Fruit fly (Drosophila melanogaster): Measurements from ENCODE around the gene CG33252.

Gene CG33252

dm6 chrX:16873053-16873452 lies 23.9 kb downstream of the CG33252 start (continued):
- TF ChIP-seq fd102C (GFP tag; optimal IDR thresholded peaks at IDR 0.05) (no peak), CG17186 (GFP tag; optimal IDR thresholded peaks at IDR 0.05) (no peak), danr (GFP tag; IDR thresholded peaks at IDR 0.05) (no peak), jumu (GFP tag; optimal IDR thresholded peaks at IDR 0.05) (no peak), CG9876 (GFP tag; optimal IDR thresholded peaks at IDR 0.05) (no peak), CG3281 (GFP tag; optimal IDR thresholded peaks at IDR 0.05) (no peak), tio (GFP tag; optimal IDR thresholded peaks at IDR 0.05) (no peak), grau (tag; optimal IDR thresholded peaks at IDR 0.05) (peak; percentile 3), sens (GFP tag) (no peak), unpg (GFP tag; optimal IDR thresholded peaks at IDR 0.05) (peak; percentile 6), CG32532 (GFP tag; IDR thresholded peaks at IDR 0.05) (no peak), CG18262 (tag; optimal IDR thresholded peaks at IDR 0.05) (peak; percentile 44), CG12744 (GFP tag; optimal IDR thresholded peaks at IDR 0.05) (no peak), MESR4 (GFP tag; optimal IDR thresholded peaks at IDR 0.05) (no peak), kah (GFP tag; optimal IDR thresholded peaks at IDR 0.05) (no peak), CG8281 (tag; optimal IDR thresholded peaks at IDR 0.05) (no peak), YL-1 (GFP tag; optimal IDR thresholded peaks at IDR 0.05) (no peak), Sox100B (GFP tag; optimal IDR thresholded peaks at IDR 0.05) (peak; percentile 16), CG6854 (GFP tag; optimal IDR thresholded peaks at IDR 0.05) (no peak), ttk (GFP tag; IDR thresholded peaks at IDR 0.05) (no peak), CG15514 (GFP tag; optimal IDR thresholded peaks at IDR 0.05) (no peak), Hr39 (optimal IDR thresholded peaks at IDR 0.05) (no peak), Aef1 (GFP tag; IDR thresholded peaks at IDR 0.05) (no peak), sr (GFP tag; IDR thresholded peaks at IDR 0.05) (no peak), inv (GFP tag; IDR thresholded peaks at IDR 0.05; ENCODE audit: partially characterized antibody) (no peak), nau (GFP tag; optimal IDR thresholded peaks at IDR 0.05) (no peak), gcm (GFP tag; optimal IDR thresholded peaks at IDR 0.05) (no peak), Ets97D (GFP tag; optimal IDR thresholded peaks at IDR 0.05) (no peak), CG13424 (tag; optimal IDR thresholded peaks at IDR 0.05) (peak; percentile 11), pum (GFP tag; optimal IDR thresholded peaks at IDR 0.05) (no peak), ERR (GFP tag; optimal IDR thresholded peaks at IDR 0.05) (no peak), her (GFP tag; optimal IDR thresholded peaks at IDR 0.05) (no peak), toy (GFP tag; IDR thresholded peaks at IDR 0.05) (no peak), CG16779 (GFP tag; IDR thresholded peaks at IDR 0.05) (no peak), sna (GFP tag; IDR thresholded peaks at IDR 0.05; ENCODE audit: partially characterized antibody) (no peak), row (GFP tag; IDR thresholded peaks at IDR 0.05) (no peak), CG3407 (GFP tag; optimal IDR thresholded peaks at IDR 0.05) (no peak), Dll (GFP tag; IDR thresholded peaks at IDR 0.05; ENCODE audit: partially characterized antibody) (no peak), esg (GFP tag; conservative IDR thresholded peaks at IDR 0.05) (no peak), fu2 (GFP tag; optimal IDR thresholded peaks at IDR 0.05) (no peak), ara (GFP tag; IDR thresholded peaks at IDR 0.05) (no peak), pb (GFP tag; optimal IDR thresholded peaks at IDR 0.05) (no peak), Scr (GFP tag; IDR thresholded peaks at IDR 0.05; ENCODE audit: partially characterized antibody) (no peak), vvl (GFP tag; IDR thresholded peaks at IDR 0.05) (no peak), CG7271 (tag; optimal IDR thresholded peaks at IDR 0.05) (no peak), CG30020 (tag; optimal IDR thresholded peaks at IDR 0.05) (no peak), z (GFP tag; IDR thresholded peaks at IDR 0.05) (no peak), gsb-n (tag; optimal IDR thresholded peaks at IDR 0.05) (no peak), hth (optimal IDR thresholded peaks at IDR 0.05) (no peak), az2 (GFP tag; optimal IDR thresholded peaks at IDR 0.05) (no peak), CG12155 (GFP tag; optimal IDR thresholded peaks at IDR 0.05) (no peak), Mrtf (GFP tag; IDR thresholded peaks at IDR 0.05) (no peak), CG11398 (GFP tag; optimal IDR thresholded peaks at IDR 0.05) (no peak)

Measured in whole organism, embryonic.